Fruit fly (Drosophila melanogaster): ENCODE data around the gene Idgf2.

The Idgf2 gene

dm6 chr2L:16447875-16448412 is 814 bp downstream of the Idgf2 start (continued):
- TF ChIP-seq CG4424 (GFP tag; optimal IDR thresholded peaks at IDR 0.05) (no peak), sug (tag; optimal IDR thresholded peaks at IDR 0.05) (peak; percentile 92), abd-A (tag; optimal IDR thresholded peaks at IDR 0.05) (peak; percentile 4), CG8765 (GFP tag; IDR thresholded peaks at IDR 0.05) (no peak)

dm6 chr2L:16448451-16449206 is 1.5 kb downstream of the Idgf2 start, which contains the start of gene CG5888:
CG5888 (minus strand) TSS chr2L:16448469.
- TF ChIP-seq CG6683 (GFP tag; optimal IDR thresholded peaks at IDR 0.05) (no peak), slbo (GFP tag; IDR thresholded peaks at IDR 0.05) (peak; percentile 70), CG11504 (tag; optimal IDR thresholded peaks at IDR 0.05) (peak; percentile 77), mld (GFP tag; IDR thresholded peaks at IDR 0.05; ENCODE audit: partially characterized antibody) (no peak), CG8281 (tag; optimal IDR thresholded peaks at IDR 0.05) (no peak), NFAT (GFP tag; IDR thresholded peaks at IDR 0.05) (no peak), sqz (GFP tag; optimal IDR thresholded peaks at IDR 0.05) (no peak), da (GFP tag; optimal IDR thresholded peaks at IDR 0.05) (no peak), en (GFP tag; optimal IDR thresholded peaks at IDR 0.05) (no peak), CG13624 (GFP tag; optimal IDR thresholded peaks at IDR 0.05) (no peak), CG18011 (GFP tag; optimal IDR thresholded peaks at IDR 0.05) (no peak), CG31224 (GFP tag; IDR thresholded peaks at IDR 0.05) (no peak), CG10274 (GFP tag; optimal IDR thresholded peaks at IDR 0.05) (no peak), Dip3 (GFP tag; optimal IDR thresholded peaks at IDR 0.05) (no peak), her (GFP tag; optimal IDR thresholded peaks at IDR 0.05) (no peak), CG9609 (GFP tag; optimal IDR thresholded peaks at IDR 0.05) (no peak), CG1233 (GFP tag; optimal IDR thresholded peaks at IDR 0.05) (peak; percentile 10), CG2875 (GFP tag; optimal IDR thresholded peaks at IDR 0.05) (peak; percentile 56), Neu2 (GFP tag; optimal IDR thresholded peaks at IDR 0.05; ENCODE audit: borderline replicate concordance) (no peak), D19A (tag; optimal IDR thresholded peaks at IDR 0.05) (peak; percentile 68), psq (GFP tag; optimal IDR thresholded peaks at IDR 0.05) (peak; percentile 6), CG2202 (tag; optimal IDR thresholded peaks at IDR 0.05) (peak; percentile 56), sens (GFP tag) (peak; percentile 63), chinmo (GFP tag; IDR thresholded peaks at IDR 0.05; ENCODE audit: partially characterized antibody) (0 out of 4 replicates have a peak, but pooled peaks have one; percentile 52), Poxn (GFP tag; IDR thresholded peaks at IDR 0.05) (no peak), CG34376 (GFP tag; optimal IDR thresholded peaks at IDR 0.05) (no peak), CG13296 (GFP tag; optimal IDR thresholded peaks at IDR 0.05) (peak; percentile 36), CG3065 (GFP tag; optimal IDR thresholded peaks at IDR 0.05) (no peak), gce (GFP tag; IDR thresholded peaks at IDR 0.05) (no peak), CG32767 (GFP tag; IDR thresholded peaks at IDR 0.05) (peak; percentile 82), caup (GFP tag; optimal IDR thresholded peaks at IDR 0.05; ENCODE audit: severe bottlenecking) (peak; percentile 59), CG15073 (GFP tag; optimal IDR thresholded peaks at IDR 0.05) (no peak), CG7556 (GFP tag; optimal IDR thresholded peaks at IDR 0.05) (peak; percentile 90), br (optimal IDR thresholded peaks at IDR 0.05) (no peak), CG11085 (GFP tag; IDR thresholded peaks at IDR 0.05) (no peak), Trl (optimal IDR thresholded peaks at IDR 0.05) (peak; percentile 12 to 27), Trl (GFP tag; optimal IDR thresholded peaks at IDR 0.05) (no peak), CG14710 (tag; optimal IDR thresholded peaks at IDR 0.05) (peak; percentile 65), unpg (GFP tag; optimal IDR thresholded peaks at IDR 0.05) (peak; percentile 72), Aef1 (GFP tag; IDR thresholded peaks at IDR 0.05) (no peak; the same call in 2 of the 3 replicates), Lpt (GFP tag; optimal IDR thresholded peaks at IDR 0.05) (no peak), Sox100B (GFP tag; optimal IDR thresholded peaks at IDR 0.05) (peak; percentile 84), seq (GFP tag; IDR thresholded peaks at IDR 0.05) (peak; percentile 83), pho (GFP tag; optimal IDR thresholded peaks at IDR 0.05) (no peak), CG9437 (GFP tag; optimal IDR thresholded peaks at IDR 0.05) (peak; percentile 80)

Data from whole organism, embryonic.